Worm (Caenorhabditis elegans): ENCODE data around the gene prdh-1.

prdh-1 gene

ce11 chrIV:13876565-13877153, at the start of gene prdh-1:
Gene prdh-1 (minus strand): TSS chrIV:13876615.
- TF ChIP-seq dao-5 (tag; optimal IDR thresholded peaks at IDR 0.05), result no peak
- TF ChIP-seq him-1 (tag; optimal IDR thresholded peaks at IDR 0.05), result no peak
- no peak for TF ChIP-seq W03F9.2 (tag; optimal IDR thresholded peaks at IDR 0.05)

- TF ChIP-seq W03F9.2 (tag; optimal IDR thresholded peaks at IDR 0.05) (no peak), dao-5 (tag; optimal IDR thresholded peaks at IDR 0.05) (no peak), him-1 (tag; optimal IDR thresholded peaks at IDR 0.05) (no peak)
Measured at ce11 chrIV:13919207-13919759, 42.9 kb upstream of the prdh-1 start.

- TF ChIP-seq dao-5 (tag; optimal IDR thresholded peaks at IDR 0.05), result no peak
- TF ChIP-seq him-1 (tag; optimal IDR thresholded peaks at IDR 0.05), result no peak
- TF ChIP-seq W03F9.2 (tag; optimal IDR thresholded peaks at IDR 0.05), result no peak
Measured at ce11 chrIV:13912929-13913328, 36.5 kb upstream of the prdh-1 start, which contains the start of gene Y37A1A.2. Gene Y37A1A.2 (minus strand): TSS chrIV:13913029.

ce11 chrIV:13910931-13911330, 34.5 kb upstream of the prdh-1 start:
- TF ChIP-seq W03F9.2 (tag; optimal IDR thresholded peaks at IDR 0.05), result no peak
- TF ChIP-seq him-1 (tag; optimal IDR thresholded peaks at IDR 0.05), result no peak
- TF ChIP-seq dao-5 (tag; optimal IDR thresholded peaks at IDR 0.05), result no peak

- no peak for TF ChIP-seq W03F9.2 (tag; optimal IDR thresholded peaks at IDR 0.05)
- no peak for TF ChIP-seq dao-5 (tag; optimal IDR thresholded peaks at IDR 0.05)
- no peak for TF ChIP-seq him-1 (tag; optimal IDR thresholded peaks at IDR 0.05)
Measured at ce11 chrIV:13906369-13906768, 30.0 kb upstream of the prdh-1 start.

ce11 chrIV:13902774-13903173, 26.4 kb upstream of the prdh-1 start, which contains the start of gene Y37A1A.3:
Gene Y37A1A.3 (minus strand): TSS chrIV:13902874.
- no peak for TF ChIP-seq dao-5 (tag; optimal IDR thresholded peaks at IDR 0.05)
- TF ChIP-seq him-1 (tag; optimal IDR thresholded peaks at IDR 0.05), result no peak
- no peak for TF ChIP-seq W03F9.2 (tag; optimal IDR thresholded peaks at IDR 0.05)

- TF ChIP-seq him-1 (tag; optimal IDR thresholded peaks at IDR 0.05), result no peak
- no peak for TF ChIP-seq W03F9.2 (tag; optimal IDR thresholded peaks at IDR 0.05)
- TF ChIP-seq dao-5 (tag; optimal IDR thresholded peaks at IDR 0.05), result no peak
Measured at ce11 chrIV:13893103-13893502, 16.7 kb upstream of the prdh-1 start.

ce11 chrIV:13888164-13888518, 11.7 kb upstream of the prdh-1 start:
- TF ChIP-seq W03F9.2 (tag; optimal IDR thresholded peaks at IDR 0.05) (no peak), dao-5 (tag; optimal IDR thresholded peaks at IDR 0.05) (no peak), him-1 (tag; optimal IDR thresholded peaks at IDR 0.05) (no peak)

- TF ChIP-seq dao-5 (tag; optimal IDR thresholded peaks at IDR 0.05) (peak; percentile 76), him-1 (tag; optimal IDR thresholded peaks at IDR 0.05) (peak; percentile 94), W03F9.2 (tag; optimal IDR thresholded peaks at IDR 0.05) (peak; percentile 59)
Measured at ce11 chrIV:13887408-13888163, 11.2 kb upstream of the prdh-1 start, which contains the start of gene lin-66. Gene lin-66 (plus strand): TSS chrIV:13888079.

- TF ChIP-seq dao-5 (tag; optimal IDR thresholded peaks at IDR 0.05) (no peak), him-1 (tag; optimal IDR thresholded peaks at IDR 0.05) (no peak), W03F9.2 (tag; optimal IDR thresholded peaks at IDR 0.05) (no peak)
Measured at ce11 chrIV:13883922-13884321, 7.5 kb upstream of the prdh-1 start.

- TF ChIP-seq W03F9.2 (tag; optimal IDR thresholded peaks at IDR 0.05) (no peak), him-1 (tag; optimal IDR thresholded peaks at IDR 0.05) (no peak), dao-5 (tag; optimal IDR thresholded peaks at IDR 0.05) (no peak)
Measured at ce11 chrIV:13882573-13882972, 6.2 kb upstream of the prdh-1 start, which contains the start of gene thoc-7. Gene thoc-7 (plus strand): TSS chrIV:13882734.

- TF ChIP-seq him-1 (tag; optimal IDR thresholded peaks at IDR 0.05), result peak; percentile 60
- TF ChIP-seq W03F9.2 (tag; optimal IDR thresholded peaks at IDR 0.05), result peak; percentile 78
- no peak for TF ChIP-seq dao-5 (tag; optimal IDR thresholded peaks at IDR 0.05)
Measured at ce11 chrIV:13881754-13882275, 5.4 kb upstream of the prdh-1 start, which contains the start of gene rpl-29. Gene rpl-29 (plus strand): TSS chrIV:13882225.

- no peak for TF ChIP-seq him-1 (tag; optimal IDR thresholded peaks at IDR 0.05)
Measured at ce11 chrIV:13880803-13881202, 4.4 kb upstream of the prdh-1 start.

ce11 chrIV:13880370-13880769, 4.0 kb upstream of the prdh-1 start:
- TF ChIP-seq him-1 (tag; optimal IDR thresholded peaks at IDR 0.05), result no peak
- TF ChIP-seq dao-5 (tag; optimal IDR thresholded peaks at IDR 0.05), result no peak
- no peak for TF ChIP-seq W03F9.2 (tag; optimal IDR thresholded peaks at IDR 0.05)
